Fruit fly (Drosophila melanogaster): ENCODE results near the gene CG5282.

CG5282 gene

DNA sequence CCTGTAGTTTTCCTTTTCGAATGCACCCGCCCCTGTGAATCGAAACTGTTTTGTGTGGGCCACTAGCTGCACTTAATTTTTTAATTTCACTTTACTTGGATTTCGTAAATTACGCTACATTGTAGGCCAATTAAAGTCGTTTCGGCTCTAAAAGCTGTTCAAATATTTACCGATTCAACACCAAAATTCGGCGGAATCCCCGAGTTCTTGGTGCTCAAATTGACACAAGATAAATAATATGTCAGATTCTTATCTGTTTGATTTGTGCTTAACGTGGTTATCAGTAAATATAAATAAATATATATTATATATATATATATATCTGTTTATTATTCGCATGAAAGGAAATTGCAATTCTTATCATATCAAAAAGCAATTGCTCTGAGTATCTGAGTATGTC lies 22.1 kb upstream of the CG5282 start (continued):
- TF ChIP-seq da (GFP tag; optimal IDR thresholded peaks at IDR 0.05) (no peak), chn (GFP tag; optimal IDR thresholded peaks at IDR 0.05) (no peak), nom (GFP tag; optimal IDR thresholded peaks at IDR 0.05) (peak; percentile 37), CG9215 (GFP tag; IDR thresholded peaks at IDR 0.05) (no peak), Dek (tag; optimal IDR thresholded peaks at IDR 0.05) (peak; percentile 30), CG8359 (GFP tag; optimal IDR thresholded peaks at IDR 0.05; ENCODE audit: borderline replicate concordance) (peak; percentile 36), Hr78 (GFP tag; optimal IDR thresholded peaks at IDR 0.05) (no peak), CG15269 (tag; optimal IDR thresholded peaks at IDR 0.05) (peak; percentile 24), grau (tag; optimal IDR thresholded peaks at IDR 0.05) (peak; percentile 1), Meics (GFP tag; optimal IDR thresholded peaks at IDR 0.05) (peak; percentile 48), caup (GFP tag; optimal IDR thresholded peaks at IDR 0.05; ENCODE audit: severe bottlenecking) (peak; percentile 71), Hmr (GFP tag; optimal IDR thresholded peaks at IDR 0.05) (peak; percentile 69), TFAM (GFP tag; optimal IDR thresholded peaks at IDR 0.05) (no peak), tap (tag; optimal IDR thresholded peaks at IDR 0.05) (peak; percentile 42), insv (GFP tag; optimal IDR thresholded peaks at IDR 0.05) (peak in 1 of 2 experiments; percentile 10), ind (GFP tag; optimal IDR thresholded peaks at IDR 0.05) (no peak), CG9437 (GFP tag; optimal IDR thresholded peaks at IDR 0.05) (no peak), Xrp1 (GFP tag; IDR thresholded peaks at IDR 0.05) (peak; percentile 20; the same call in 1 of the 2 replicates), CG3281 (GFP tag; optimal IDR thresholded peaks at IDR 0.05) (peak; percentile 80), CG10543 (GFP tag; optimal IDR thresholded peaks at IDR 0.05) (peak; percentile 49), CG7839 (tag; optimal IDR thresholded peaks at IDR 0.05) (peak; percentile 2), ci (GFP tag; IDR thresholded peaks at IDR 0.05) (0 out of 3 replicates have a peak, but pooled peaks have one; percentile 32), schlank (tag; optimal IDR thresholded peaks at IDR 0.05) (peak; percentile 63), CoRest (tag; optimal IDR thresholded peaks at IDR 0.05) (peak; percentile 20), CG8089 (GFP tag; optimal IDR thresholded peaks at IDR 0.05) (no peak), CG4360 (GFP tag; IDR thresholded peaks at IDR 0.05) (no peak)

DNA sequence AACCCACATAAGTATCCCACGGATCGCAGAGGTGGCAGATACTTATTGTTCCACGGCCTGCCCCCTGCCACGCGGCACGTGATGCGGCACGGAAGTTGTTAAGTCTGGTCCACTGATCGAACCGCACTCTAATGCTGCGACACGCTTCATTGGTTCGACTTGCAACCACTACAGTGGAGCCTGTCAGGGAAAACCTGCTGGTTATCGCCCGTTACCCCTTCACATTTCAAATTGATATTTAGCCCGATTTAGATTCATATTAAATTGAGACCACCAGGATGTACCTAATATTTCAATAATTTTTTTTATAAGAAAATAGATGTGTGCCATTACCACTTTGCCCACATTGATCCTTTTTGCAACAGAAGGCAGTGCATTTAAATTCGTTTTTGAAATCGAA lies 21.5 kb upstream of the CG5282 start:
- no peak for TF ChIP-seq CG3281 (GFP tag; optimal IDR thresholded peaks at IDR 0.05)
- peak; percentile 30 for TF ChIP-seq CG14710 (tag; optimal IDR thresholded peaks at IDR 0.05)
- TF ChIP-seq gem (tag; optimal IDR thresholded peaks at IDR 0.05), result peak; percentile 55
- peak; percentile 36 for TF ChIP-seq gsb-n (tag; optimal IDR thresholded peaks at IDR 0.05)
- peak in 1 of 3 experiments; percentile 50 for TF ChIP-seq lola (GFP tag; optimal IDR thresholded peaks at IDR 0.05)
- TF ChIP-seq CG10431 (GFP tag; optimal IDR thresholded peaks at IDR 0.05), result no peak
- no peak for TF ChIP-seq CG12071 (GFP tag; optimal IDR thresholded peaks at IDR 0.05)
- peak; percentile 50 for TF ChIP-seq dmrt99B (tag; optimal IDR thresholded peaks at IDR 0.05)
- TF ChIP-seq slbo (GFP tag; IDR thresholded peaks at IDR 0.05), result 0 out of 2 replicates have a peak, but pooled peaks have one; percentile 15
- TF ChIP-seq HLHmδ (GFP tag; optimal IDR thresholded peaks at IDR 0.05), result peak; percentile 80
- peak; percentile 50 for TF ChIP-seq CG16815 (GFP tag; optimal IDR thresholded peaks at IDR 0.05)
- TF ChIP-seq CG7372 (GFP tag; IDR thresholded peaks at IDR 0.05), result no peak
- TF ChIP-seq gcm2 (GFP tag; optimal IDR thresholded peaks at IDR 0.05), result no peak
- peak; percentile 17 for TF ChIP-seq mam (GFP tag; optimal IDR thresholded peaks at IDR 0.05)
- TF ChIP-seq Mrtf (GFP tag; IDR thresholded peaks at IDR 0.05), result 0 out of 3 replicates have a peak, but pooled peaks have one; percentile 36
- 0 out of 2 replicates have a peak, but pooled peaks have one; percentile 33 for TF ChIP-seq CG4404 (GFP tag; IDR thresholded peaks at IDR 0.05)
- peak; percentile 4 for TF ChIP-seq ATbp (GFP tag; optimal IDR thresholded peaks at IDR 0.05)
- TF ChIP-seq Trl (optimal IDR thresholded peaks at IDR 0.05), result no peak
- no peak for TF ChIP-seq Trl (GFP tag; optimal IDR thresholded peaks at IDR 0.05)
- TF ChIP-seq Oli (tag; optimal IDR thresholded peaks at IDR 0.05), result peak; percentile 25
- 0 out of 3 replicates have a peak, but pooled peaks have one; percentile 36 for TF ChIP-seq CG3726 (GFP tag; IDR thresholded peaks at IDR 0.05)
- peak; percentile 3 for TF ChIP-seq CG18476 (GFP tag; optimal IDR thresholded peaks at IDR 0.05)
- peak; percentile 34 for TF ChIP-seq Spps (tag; optimal IDR thresholded peaks at IDR 0.05)
- TF ChIP-seq lilli (GFP tag; optimal IDR thresholded peaks at IDR 0.05), result peak; percentile 27
- peak; percentile 37 for TF ChIP-seq CG11504 (tag; optimal IDR thresholded peaks at IDR 0.05)

All from whole organism, embryonic.